Fruit fly (Drosophila melanogaster) whole organism, embryonic: ENCODE data around the gene Tnpo-SR.

Experiments used
- Abd-B ChIP-seq: fragments of 200-800 bp; sonication (Bioruptor generic); optimal IDR thresholded peaks from 2 replicates; lab custom pipeline; 2018; ENCODE audit warnings: missing biosample characterization, mild to moderate bottlenecking, missing genetic modification characterization, moderate library complexity
- CG10366 ChIP-seq: fragments of 200-800 bp; sonication (Bioruptor generic); IDR thresholded peaks from 2 replicates; pipeline ENCODE4 v1.3.6; 2022; ENCODE audit warnings: missing biosample characterization, missing genetic modification characterization
- CG10431 ChIP-seq: fragments of 200-800 bp; sonication (Bioruptor generic); optimal IDR thresholded peaks from 3 replicates; lab custom pipeline; 2018; ENCODE audit warnings: missing biosample characterization, mild to moderate bottlenecking, missing genetic modification characterization
- CG10654 ChIP-seq: fragments of 200-800 bp; sonication (Bioruptor generic); optimal IDR thresholded peaks from 2 replicates; lab custom pipeline; 2016; ENCODE audit warnings: missing biosample characterization, missing genetic modification characterization
- CG11456 ChIP-seq: fragments of 200-800 bp; sonication (Bioruptor generic); IDR thresholded peaks from 3 replicates; pipeline ENCODE4 v1.3.6; 2022; ENCODE audit warnings: missing biosample characterization, missing genetic modification characterization
- CG12104 ChIP-seq: fragments of 200-800 bp; sonication (Bioruptor generic); optimal IDR thresholded peaks from 3 replicates; lab custom pipeline; 2016; ENCODE audit warnings: missing biosample characterization, missing genetic modification characterization
- CG13424 ChIP-seq: fragments of 200-800 bp; sonication (Bioruptor generic); optimal IDR thresholded peaks from 2 replicates; lab custom pipeline; 2019; ENCODE audit warnings: missing biosample characterization, mild to moderate bottlenecking, missing genetic modification characterization, moderate library complexity
- CG18764 ChIP-seq: fragments of 200-800 bp; sonication (Bioruptor generic); optimal IDR thresholded peaks from 3 replicates; lab custom pipeline; 2016; ENCODE audit warnings: missing biosample characterization, missing genetic modification characterization
- CG3065 ChIP-seq: fragments of 200-800 bp; sonication (Bioruptor generic); optimal IDR thresholded peaks from 2 replicates; lab custom pipeline; 2016; ENCODE audit warnings: missing biosample characterization, missing genetic modification characterization
- CG34224 ChIP-seq: fragments of 200-800 bp; sonication (Bioruptor generic); IDR thresholded peaks from 3 replicates; pipeline ENCODE4 v1.3.6; 2022; ENCODE audit warnings: missing biosample characterization, missing genetic modification characterization; ENCODE audit not compliant: partially characterized antibody
- CG7745 ChIP-seq: fragments of 200-800 bp; sonication (Bioruptor generic); optimal IDR thresholded peaks from 2 replicates; lab custom pipeline; 2018; ENCODE audit warnings: missing biosample characterization, mild to moderate bottlenecking, missing genetic modification characterization, moderate library complexity
- CG8388 ChIP-seq: fragments of 200-800 bp; sonication (Bioruptor generic); optimal IDR thresholded peaks from 2 replicates; lab custom pipeline; 2019; ENCODE audit warnings: missing biosample characterization, mild to moderate bottlenecking, missing genetic modification characterization, moderate library complexity
- CG9727 ChIP-seq: fragments of 200-800 bp; sonication (Bioruptor generic); optimal IDR thresholded peaks from 3 replicates; lab custom pipeline; 2017; ENCODE audit warnings: missing biosample characterization, mild to moderate bottlenecking, missing genetic modification characterization
- Camta ChIP-seq: fragments of 200-800 bp; sonication (Bioruptor generic); optimal IDR thresholded peaks from 2 replicates; lab custom pipeline; 2016; ENCODE audit warnings: missing biosample characterization, missing genetic modification characterization
- D19B ChIP-seq: fragments of 200-800 bp; sonication (Bioruptor generic); optimal IDR thresholded peaks from 2 replicates; lab custom pipeline; 2017; ENCODE audit warnings: missing biosample characterization, mild to moderate bottlenecking, missing genetic modification characterization
- Deaf1 ChIP-seq: fragments of 200-800 bp; optimal IDR thresholded peaks from 3 replicates; lab custom pipeline; 2019; ENCODE audit warnings: missing biosample characterization, mild to moderate bottlenecking, missing genetic modification characterization, moderate library complexity
- Dip3 ChIP-seq: fragments of 200-800 bp; sonication (Bioruptor generic); optimal IDR thresholded peaks from 3 replicates; lab custom pipeline; 2016; ENCODE audit warnings: missing biosample characterization, missing genetic modification characterization
- ERR ChIP-seq: fragments of 200-800 bp; sonication (Bioruptor generic); optimal IDR thresholded peaks from 2 replicates; lab custom pipeline; 2016; ENCODE audit warnings: missing biosample characterization, missing genetic modification characterization
- H15 ChIP-seq: fragments of 200-800 bp; sonication (Bioruptor generic); IDR thresholded peaks from 3 replicates; pipeline ENCODE4 v1.3.6; 2022; ENCODE audit warnings: missing biosample characterization, missing genetic modification characterization
- HLHmδ ChIP-seq: fragments of 200-800 bp; sonication (Bioruptor generic); optimal IDR thresholded peaks from 2 replicates; lab custom pipeline; 2018; ENCODE audit warnings: missing biosample characterization, mild to moderate bottlenecking, missing genetic modification characterization, moderate library complexity
- Hmr ChIP-seq: fragments of 200-800 bp; sonication (Bioruptor generic); optimal IDR thresholded peaks from 3 replicates; lab custom pipeline; 2017; ENCODE audit warnings: mild to moderate bottlenecking, missing biosample characterization, missing genetic modification reagents, missing genetic modification characterization
- Hmx ChIP-seq: fragments of 200-800 bp; sonication (Bioruptor generic); optimal IDR thresholded peaks from 2 replicates; lab custom pipeline; 2016; ENCODE audit warnings: missing biosample characterization, missing genetic modification characterization
- Hsf ChIP-seq: fragments of 200-800 bp; sonication (Bioruptor generic); optimal IDR thresholded peaks from 3 replicates; lab custom pipeline; 2016; ENCODE audit warnings: missing biosample characterization, missing genetic modification characterization
- MESR4 ChIP-seq: fragments of 200-800 bp; sonication (Bioruptor generic); optimal IDR thresholded peaks from 2 replicates; lab custom pipeline; 2018; ENCODE audit warnings: missing biosample characterization, mild to moderate bottlenecking, missing genetic modification characterization, moderate library complexity
- Mad ChIP-seq: fragments of 200-800 bp; sonication (Bioruptor generic); optimal IDR thresholded peaks from 2 replicates; lab custom pipeline; 2016; ENCODE audit warnings: missing biosample characterization, missing genetic modification characterization
- Med ChIP-seq: fragments of 200-800 bp; sonication (Bioruptor generic); peaks from one replicate; lab custom pipeline; 2016; ENCODE audit warnings: missing biosample characterization, missing genetic modification characterization, mild to moderate bottlenecking, inconsistent platforms, moderate library complexity
- Neu2 ChIP-seq: fragments of 200-800 bp; sonication (Bioruptor generic); optimal IDR thresholded peaks from 3 replicates; lab custom pipeline; 2016; ENCODE audit warnings: missing biosample characterization, missing genetic modification characterization, borderline replicate concordance
- Nf-YC ChIP-seq: fragments of 200-800 bp; optimal IDR thresholded peaks from 3 replicates; lab custom pipeline; 2019; ENCODE audit warnings: missing biosample characterization, mild to moderate bottlenecking, missing genetic modification characterization, moderate library complexity
- Oaz ChIP-seq: fragments of 200-800 bp; sonication (Bioruptor generic); IDR thresholded peaks from 2 replicates; pipeline ENCODE4 v1.3.6; 2022; ENCODE audit warnings: missing biosample characterization, missing genetic modification characterization
- Ssrp ChIP-seq: fragments of 200-800 bp; sonication (Bioruptor generic); optimal IDR thresholded peaks from 2 replicates; lab custom pipeline; 2018; ENCODE audit warnings: missing biosample characterization, mild to moderate bottlenecking, missing genetic modification characterization, moderate library complexity
- abd-A ChIP-seq: fragments of 200-800 bp; sonication (Bioruptor generic); optimal IDR thresholded peaks from 3 replicates; lab custom pipeline; 2019; ENCODE audit warnings: missing biosample characterization, mild to moderate bottlenecking, missing genetic modification characterization, moderate library complexity
- ato ChIP-seq: fragments of 200-800 bp; sonication (Bioruptor generic); IDR thresholded peaks from 2 replicates; pipeline ENCODE4 v1.3.6; 2022; ENCODE audit warnings: missing biosample characterization, missing genetic modification characterization; ENCODE audit not compliant: partially characterized antibody
- cas ChIP-seq: fragments of 200-800 bp; sonication (Bioruptor generic); IDR thresholded peaks from 2 replicates; pipeline ENCODE4 v1.3.6; 2022; ENCODE audit warnings: missing biosample characterization, missing genetic modification characterization
- corto ChIP-seq: fragments of 200-800 bp; sonication (Bioruptor generic); optimal IDR thresholded peaks from 2 replicates; lab custom pipeline; 2016; ENCODE audit warnings: missing biosample characterization, mild to moderate bottlenecking, missing genetic modification characterization, moderate library complexity
- crol ChIP-seq: fragments of 200-800 bp; sonication (Bioruptor generic); IDR thresholded peaks from 2 replicates; pipeline ENCODE4 v1.3.6; 2022; ENCODE audit warnings: missing biosample characterization, missing genetic modification characterization
- exex ChIP-seq: fragments of 200-800 bp; sonication (Bioruptor generic); optimal IDR thresholded peaks from 4 replicates; lab custom pipeline; 2018; ENCODE audit warnings: missing biosample characterization, mild to moderate bottlenecking, missing genetic modification characterization, moderate library complexity
- grau ChIP-seq: fragments of 200-800 bp; optimal IDR thresholded peaks from 3 replicates; lab custom pipeline; 2019; ENCODE audit warnings: missing biosample characterization, mild to moderate bottlenecking, missing genetic modification characterization, moderate library complexity
- inv ChIP-seq: fragments of 200-800 bp; sonication (Bioruptor generic); IDR thresholded peaks from 2 replicates; pipeline ENCODE4 v1.3.6; 2022; ENCODE audit warnings: missing biosample characterization, missing genetic modification characterization; ENCODE audit not compliant: partially characterized antibody
- jing ChIP-seq: fragments of 200-800 bp; sonication (Bioruptor generic); optimal IDR thresholded peaks from 2 replicates; lab custom pipeline; 2018; ENCODE audit warnings: missing biosample characterization, mild to moderate bottlenecking, missing genetic modification characterization
- jumu ChIP-seq: fragments of 200-800 bp; sonication (Bioruptor generic); optimal IDR thresholded peaks from 3 replicates; lab custom pipeline; 2016; ENCODE audit warnings: missing biosample characterization, missing genetic modification characterization
- lola ChIP-seq, 3 experiments: fragments of >200 bp in 2 of 3; fragments of 200-800 bp in 1 of 3; sonication (Bioruptor generic) in 1 of 3; optimal IDR thresholded peaks; 2 replicates each; lab custom pipeline; 2017 to 2019; ENCODE audit warnings: missing biosample characterization in 3 of 3, missing genetic modification characterization in 3 of 3, mild to moderate bottlenecking in 1 of 3, moderate library complexity in 1 of 3
- oc ChIP-seq: fragments of 200-800 bp; sonication (Bioruptor generic); optimal IDR thresholded peaks from 2 replicates; lab custom pipeline; 2018; ENCODE audit warnings: missing biosample characterization, mild to moderate bottlenecking, missing genetic modification characterization, moderate library complexity
- odd ChIP-seq: fragments of 200-800 bp; sonication (Bioruptor generic); optimal IDR thresholded peaks from 2 replicates; lab custom pipeline; 2017; ENCODE audit warnings: missing biosample characterization, mild to moderate bottlenecking, missing genetic modification characterization
- pzg ChIP-seq: fragments of 200-800 bp; sonication (Bioruptor generic); optimal IDR thresholded peaks from 3 replicates; lab custom pipeline; 2018; ENCODE audit warnings: missing biosample characterization, mild to moderate bottlenecking, missing genetic modification characterization, moderate library complexity
- sim ChIP-seq: fragments of 200-800 bp; sonication (Bioruptor generic); IDR thresholded peaks from 2 replicates; pipeline ENCODE4 v1.3.6; 2022; ENCODE audit warnings: missing biosample characterization, missing genetic modification characterization
- ssp ChIP-seq: fragments of 200-800 bp; sonication (Bioruptor generic); IDR thresholded peaks from 2 replicates; pipeline ENCODE4 v1.3.6; 2022; ENCODE audit warnings: missing biosample characterization, missing genetic modification characterization
- tap ChIP-seq: fragments of 200-800 bp; optimal IDR thresholded peaks from 3 replicates; lab custom pipeline; 2019; ENCODE audit warnings: missing biosample characterization, mild to moderate bottlenecking, missing genetic modification characterization, moderate library complexity
- trem ChIP-seq: fragments of 200-800 bp; optimal IDR thresholded peaks from 3 replicates; lab custom pipeline; 2019; ENCODE audit warnings: missing biosample characterization, mild to moderate bottlenecking, missing genetic modification characterization, moderate library complexity
- ttk ChIP-seq: fragments of 200-800 bp; sonication (Bioruptor generic); IDR thresholded peaks from 2 replicates; pipeline ENCODE4 v2.1.2; 2022; ENCODE audit warnings: missing biosample characterization, missing genetic modification characterization
- vfl ChIP-seq: fragments of 200-800 bp; sonication (Bioruptor generic); optimal IDR thresholded peaks from 2 replicates; lab custom pipeline; 2016; ENCODE audit warnings: missing biosample characterization, missing genetic modification characterization
- zf30C ChIP-seq: fragments of 200-800 bp; sonication (Bioruptor generic); optimal IDR thresholded peaks from 3 replicates; lab custom pipeline; 2018; ENCODE audit warnings: missing biosample characterization, mild to moderate bottlenecking, missing genetic modification characterization

Tnpo-SR gene

dm6 chr2L:2734215-2734614 is 25.5 kb upstream of the Tnpo-SR start (continued):
- TF ChIP-seq lola (GFP tag; optimal IDR thresholded peaks at IDR 0.05; lab: Kevin White, UChicago) (no peak), ssp (0 out of 2 replicates have a peak, but pooled peaks have one; percentile 9), MESR4 (GFP tag; lab: Kevin White, UChicago) (no peak), oc (no peak), trem (tag; lab: Kevin White, UChicago) (no peak), Oaz (GFP tag; lab: Robert Waterston, UW) (no peak), cas (GFP tag; lab: Robert Waterston, UW) (no peak), Deaf1 (tag; lab: Kevin White, UChicago) (peak; percentile 5), ttk (GFP tag; lab: Robert Waterston, UW) (no peak), Ssrp (tag; lab: Kevin White, UChicago) (no peak), CG13424 (tag; lab: Kevin White, UChicago) (peak; percentile 44), Dip3 (peak; percentile 58), CG10654 (GFP tag; lab: Kevin White, UChicago) (no peak), pzg (GFP tag; lab: Kevin White, UChicago) (no peak), exex (tag; lab: Kevin White, UChicago) (no peak), tap (tag; lab: Kevin White, UChicago) (no peak), Mad (no peak), Nf-YC (no peak), Hmx (GFP tag; lab: Kevin White, UChicago) (no peak), odd (GFP tag; lab: Kevin White, UChicago) (no peak), inv (no peak), ERR (GFP tag; lab: Kevin White, UChicago) (no peak), HLHmδ (GFP tag; lab: Kevin White, UChicago) (no peak), abd-A (tag; lab: Kevin White, UChicago) (no peak), CG9727 (GFP tag; lab: Kevin White, UChicago) (peak; percentile 66), zf30C (GFP tag; lab: Kevin White, UChicago) (no peak), ato (no peak), jumu (GFP tag; lab: Kevin White, UChicago) (no peak), CG3065 (no peak), H15 (GFP tag; lab: Robert Waterston, UW) (no peak), CG7745 (tag; lab: Kevin White, UChicago) (no peak), CG18764 (GFP tag; lab: Kevin White, UChicago) (no peak), Neu2 (GFP tag; lab: Kevin White, UChicago) (no peak), Med (peak; percentile 86), CG10431 (GFP tag; lab: Kevin White, UChicago) (no peak), crol (GFP tag; lab: Robert Waterston, UW) (peak; percentile 39), Hmr (peak; percentile 67), sim (GFP tag; lab: Robert Waterston, UW) (no peak), jing (GFP tag; lab: Kevin White, UChicago) (no peak), CG11456 (no peak), D19B (GFP tag; lab: Kevin White, UChicago) (peak; percentile 38), Hsf (GFP tag; lab: Kevin White, UChicago) (peak; percentile 24), vfl (GFP tag; lab: Kevin White, UChicago) (peak; percentile 24), CG10366 (GFP tag; lab: Robert Waterston, UW) (peak; percentile 34; the same call in 1 of the 2 replicates), grau (peak; percentile 89), Camta (GFP tag; lab: Kevin White, UChicago) (no peak), CG8388 (GFP tag; lab: Kevin White, UChicago) (no peak), corto (GFP tag; lab: Kevin White, UChicago) (no peak), CG12104 (GFP tag; lab: Kevin White, UChicago) (peak; percentile 17), CG34224 (GFP tag; lab: Robert Waterston, UW) (no peak), Abd-B (peak; percentile 41)
